Worm (Caenorhabditis elegans): ENCODE data around the gene nhr-7.
A peak's percentile ranks its signal among the peaks of the same experiment; 100 is the strongest.

nhr-7 gene

DNA sequence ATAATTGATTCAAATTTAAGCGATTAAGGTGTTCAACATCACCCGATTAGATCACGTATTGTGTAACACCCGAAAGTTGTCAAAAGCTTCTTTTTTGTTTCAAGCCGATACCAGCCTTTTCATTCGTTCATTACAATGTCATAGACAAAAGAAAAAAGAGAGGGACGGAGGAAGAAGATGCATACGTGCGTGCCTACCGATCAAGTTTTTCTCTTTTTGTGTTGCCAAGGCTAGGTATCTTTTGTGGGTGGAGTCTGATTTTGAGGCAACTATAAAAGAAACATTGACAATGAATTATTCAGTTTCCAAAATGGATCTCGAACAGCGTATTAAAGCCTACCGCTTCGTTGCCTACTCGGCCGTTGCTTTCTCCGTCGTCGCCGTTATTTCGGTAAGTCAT is 46.0 kb downstream of the nhr-7 start, which contains the start of gene col-125:
Gene col-125, plus strand, starts transcription at position 301 of the 400 bp plus-strand sequence.
- TF ChIP-seq blmp-1 (tag; optimal IDR thresholded peaks at IDR 0.05) (peak; percentile 29), nhr-85 (tag) (no peak), isw-1 (GFP tag; IDR thresholded peaks at IDR 0.05) (no peak), nhr-77 (tag; optimal IDR thresholded peaks at IDR 0.05) (no peak), efl-1 (optimal IDR thresholded peaks at IDR 0.05) (no peak), efl-1 (GFP tag; optimal IDR thresholded peaks at IDR 0.05 in 1 of 2) (peak in 1 of 2 experiments; percentile 21), nhr-47 (tag; optimal IDR thresholded peaks at IDR 0.05) (no peak)

DNA sequence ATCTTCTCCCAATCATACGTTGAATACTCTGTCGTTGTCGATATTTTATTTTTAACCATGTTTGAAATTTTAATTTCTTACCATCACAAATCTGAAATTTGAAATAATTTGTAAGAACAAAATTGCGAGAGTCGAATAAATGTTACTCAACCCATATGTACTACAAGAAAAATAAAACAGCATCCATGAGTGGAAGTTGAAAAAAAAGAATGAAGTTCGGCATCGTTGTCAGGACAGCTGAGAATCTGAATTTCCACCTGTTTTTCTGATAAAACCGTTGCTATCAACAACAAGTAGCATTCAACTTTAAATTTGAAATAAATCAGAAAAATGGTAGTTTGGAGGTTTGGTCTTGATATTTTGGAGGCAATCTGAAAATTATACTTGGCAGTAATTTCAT is 47.3 kb downstream of the nhr-7 start, which contains the start of gene C29F4.3:
Gene C29F4.3, minus strand, starts transcription at position 101 of the 400 bp plus-strand sequence.
- TF ChIP-seq pqm-1 (tag; optimal IDR thresholded peaks at IDR 0.05) (no peak), efl-3 (GFP tag; optimal IDR thresholded peaks at IDR 0.05) (no peak), F16B12.6 (tag; optimal IDR thresholded peaks at IDR 0.05) (no peak), elt-2 (tag; optimal IDR thresholded peaks at IDR 0.05) (no peak), xbp-1 (tag; optimal IDR thresholded peaks at IDR 0.05) (no peak), ceh-63 (GFP tag; optimal IDR thresholded peaks at IDR 0.05) (no peak), efl-1 (optimal IDR thresholded peaks at IDR 0.05) (no peak), efl-1 (GFP tag; optimal IDR thresholded peaks at IDR 0.05 in 1 of 2) (no peak), skn-1 (tag; optimal IDR thresholded peaks at IDR 0.05) (no peak), nhr-20 (tag; optimal IDR thresholded peaks at IDR 0.05) (no peak), nhr-85 (tag) (no peak), alr-1 (tag; optimal IDR thresholded peaks at IDR 0.05; ENCODE audit: borderline replicate concordance) (no peak), nhr-47 (tag; optimal IDR thresholded peaks at IDR 0.05) (no peak), lin-39 (tag; optimal IDR thresholded peaks at IDR 0.05) (no peak), unc-86 (tag; optimal IDR thresholded peaks at IDR 0.05) (no peak), hlh-4 (tag; optimal IDR thresholded peaks at IDR 0.05) (no peak)

DNA sequence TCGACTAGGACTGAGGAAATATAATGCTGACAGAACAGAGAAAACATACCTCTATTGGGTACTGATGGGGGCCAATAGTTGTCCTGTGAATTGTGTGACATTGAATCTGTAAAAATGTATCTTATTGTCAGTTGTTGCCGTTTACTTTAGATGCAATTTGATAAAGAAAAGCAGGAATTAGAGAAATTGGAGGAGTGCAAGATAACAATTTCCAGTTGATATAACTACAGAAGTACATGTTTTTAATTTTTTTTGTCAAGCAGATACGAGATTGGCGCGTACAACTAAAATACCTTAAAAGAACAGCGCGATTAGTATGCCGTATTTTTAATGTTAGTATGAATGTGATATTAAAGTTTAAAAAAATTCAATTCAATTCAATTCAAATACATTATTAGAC is 53.1 kb downstream of the nhr-7 start, which contains the start of gene zip-6:
Gene zip-6, minus strand, starts transcription at position 101 of the 400 bp plus-strand sequence.
- TF ChIP-seq hlh-17 (GFP tag; optimal IDR thresholded peaks at IDR 0.05; ENCODE audit: borderline replicate concordance) (no peak), dsc-1 (tag; optimal IDR thresholded peaks at IDR 0.05) (no peak), blmp-1 (tag; optimal IDR thresholded peaks at IDR 0.05) (no peak), fkh-4 (tag; optimal IDR thresholded peaks at IDR 0.05; ENCODE audit: borderline replicate concordance) (no peak), zag-1 (tag; optimal IDR thresholded peaks at IDR 0.05) (no peak), nhr-11 (tag; optimal IDR thresholded peaks at IDR 0.05) (no peak), snu-23 (GFP tag; optimal IDR thresholded peaks at IDR 0.05) (no peak)
